Fruit fly (Drosophila melanogaster): Measurements from ENCODE around the gene CG3407.

DNA sequence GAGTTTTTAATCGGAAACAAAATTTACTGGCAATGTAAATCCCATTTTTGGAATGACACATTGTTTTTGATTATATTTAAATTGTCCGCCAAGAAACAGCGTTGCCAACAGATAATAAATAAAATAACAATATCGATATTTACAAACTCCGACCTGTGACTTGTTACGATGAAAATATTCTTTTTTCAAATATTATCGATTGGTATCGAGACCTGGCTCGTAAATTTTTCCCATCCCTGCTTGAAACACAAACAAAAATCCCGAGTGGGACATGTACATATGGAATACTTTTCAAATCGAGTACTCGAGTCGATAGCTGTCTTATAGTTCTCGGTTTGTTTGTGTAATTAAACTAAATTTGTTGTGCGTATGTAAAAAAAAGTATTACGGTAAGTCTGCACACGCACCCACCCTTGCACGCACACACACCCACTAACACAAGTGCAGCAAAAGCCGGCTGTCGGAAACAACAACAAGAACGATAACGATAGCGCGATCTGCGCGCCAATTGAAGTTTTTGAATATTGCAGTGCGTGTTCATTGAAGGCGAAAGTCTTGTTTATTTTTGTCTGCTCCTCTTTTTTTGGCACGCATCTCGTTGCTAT is 49.3 kb upstream of the CG3407 start, which contains the start of gene TTLL4B:
- TF ChIP-seq Pif1A (GFP tag; optimal IDR thresholded peaks at IDR 0.05) (no peak), CG34367 (tag; optimal IDR thresholded peaks at IDR 0.05) (no peak)
